Worm (Caenorhabditis elegans): ENCODE measurements around the gene F26F2.1.
A peak's percentile ranks its signal among the peaks of the same experiment; 100 is the strongest.
"Not testable (repeated sequence)": the region's sequence is repeated elsewhere in the genome, so short reads cannot be mapped to it uniquely, and the experiment has no call there.

The F26F2.1 gene

ce11 chrV:20513661-20514060 lies 48.0 kb downstream of the F26F2.1 start, which contains the start of gene Y38H6C.8:
Y38H6C.8 (plus strand) TSS chrV:20513961.
- TF ChIP-seq madf-8 (GFP tag; conservative IDR thresholded peaks at IDR 0.05); nhr-179 (tag; optimal IDR thresholded peaks at IDR 0.05); B0019.2 (GFP tag; conservative IDR thresholded peaks at IDR 0.05): not testable (repeated sequence)

- TF ChIP-seq nhr-120 (GFP tag; IDR thresholded peaks at IDR 0.05) = 0 out of 2 replicates have a peak, but pooled peaks have one; percentile 46
- no peak for TF ChIP-seq F10E7.11 (tag; optimal IDR thresholded peaks at IDR 0.05)
- TF ChIP-seq zfh-2 (GFP tag; conservative IDR thresholded peaks at IDR 0.05) = peak; percentile 56; the same call in 1 of the 2 replicates
Measured at ce11 chrV:20509427-20509826, 52.3 kb downstream of the F26F2.1 start.
